Fruit fly (Drosophila melanogaster) whole organism, embryonic: ENCODE results near the gene CG33160.
A peak's percentile ranks its signal among the peaks of the same experiment; 100 is the strongest.

Source experiments
- Atf-2 ChIP-seq: fragments of 200-800 bp; sonication (Bioruptor generic); optimal IDR thresholded peaks from 2 replicates; lab custom pipeline; 2016; ENCODE audit warnings: missing biosample characterization, missing genetic modification characterization
- CG10147 ChIP-seq: fragments of 200-800 bp; sonication (Bioruptor generic); optimal IDR thresholded peaks from 2 replicates; lab custom pipeline; 2019; ENCODE audit warnings: missing biosample characterization, mild to moderate bottlenecking, missing genetic modification characterization, moderate library complexity
- CG10209 ChIP-seq: fragments of 200-800 bp; sonication (Bioruptor generic); optimal IDR thresholded peaks from 3 replicates; lab custom pipeline; 2017; ENCODE audit warnings: missing biosample characterization, mild to moderate bottlenecking, missing genetic modification characterization, missing genetic modification reagents
- CG10654 ChIP-seq: fragments of 200-800 bp; sonication (Bioruptor generic); optimal IDR thresholded peaks from 2 replicates; lab custom pipeline; 2016; ENCODE audit warnings: missing biosample characterization, missing genetic modification characterization
- CG10959 ChIP-seq: fragments of 200-800 bp; sonication (Bioruptor generic); IDR thresholded peaks from 2 replicates; pipeline ENCODE4 v1.3.6; 2022; ENCODE audit warnings: missing biosample characterization, missing genetic modification characterization
- CG12155 ChIP-seq: fragments of 200-800 bp; sonication (Bioruptor generic); optimal IDR thresholded peaks from 3 replicates; lab custom pipeline; 2016; ENCODE audit warnings: missing biosample characterization, missing genetic modification characterization
- CG12769 ChIP-seq: fragments of 200-800 bp; sonication (Bioruptor generic); optimal IDR thresholded peaks from 2 replicates; lab custom pipeline; 2019; ENCODE audit warnings: missing biosample characterization, mild to moderate bottlenecking, missing genetic modification characterization, moderate library complexity
- CG17186 ChIP-seq: fragments of 200-800 bp; sonication (Bioruptor generic); optimal IDR thresholded peaks from 3 replicates; lab custom pipeline; 2017; ENCODE audit warnings: missing biosample characterization, missing genetic modification reagents, missing genetic modification characterization
- CG17385 ChIP-seq: fragments of 200-800 bp; sonication (Bioruptor generic); optimal IDR thresholded peaks from 3 replicates; lab custom pipeline; 2018; ENCODE audit warnings: missing biosample characterization, mild to moderate bottlenecking, missing genetic modification characterization
- CG17568 ChIP-seq: fragments of 200-800 bp; sonication (Bioruptor generic); optimal IDR thresholded peaks from 2 replicates; lab custom pipeline; 2018; ENCODE audit warnings: missing biosample characterization, mild to moderate bottlenecking, missing genetic modification characterization, moderate library complexity
- CG17802 ChIP-seq: fragments of 200-800 bp; sonication (Bioruptor generic); optimal IDR thresholded peaks from 2 replicates; lab custom pipeline; 2018; ENCODE audit warnings: missing biosample characterization, mild to moderate bottlenecking, missing genetic modification characterization, moderate library complexity
- CG31365 ChIP-seq: fragments of 200-800 bp; sonication (Bioruptor generic); optimal IDR thresholded peaks from 2 replicates; lab custom pipeline; 2018; ENCODE audit warnings: missing biosample characterization, mild to moderate bottlenecking, missing genetic modification characterization
- CG3838 ChIP-seq: fragments of 200-800 bp; sonication (Bioruptor generic); optimal IDR thresholded peaks from 3 replicates; lab custom pipeline; 2016; ENCODE audit warnings: missing biosample characterization, missing genetic modification characterization
- CG3995 ChIP-seq: fragments of 200-800 bp; sonication (Bioruptor generic); optimal IDR thresholded peaks from 3 replicates; lab custom pipeline; 2016; ENCODE audit warnings: missing biosample characterization, missing genetic modification characterization
- CG4328 ChIP-seq: fragments of 200-800 bp; sonication (Bioruptor generic); optimal IDR thresholded peaks from 3 replicates; lab custom pipeline; 2017; ENCODE audit warnings: missing biosample characterization, missing genetic modification reagents, missing genetic modification characterization
- CG4424 ChIP-seq: fragments of 200-800 bp; sonication (Bioruptor generic); optimal IDR thresholded peaks from 3 replicates; lab custom pipeline; 2016; ENCODE audit warnings: missing biosample characterization, missing genetic modification characterization
- CG6272 ChIP-seq: fragments of 200-800 bp; sonication (Bioruptor generic); IDR thresholded peaks from 2 replicates; pipeline ENCODE4 v1.3.6; 2022; ENCODE audit warnings: missing biosample characterization, missing genetic modification characterization
- CG6654 ChIP-seq: fragments of 200-800 bp; sonication (Bioruptor generic); optimal IDR thresholded peaks from 2 replicates; lab custom pipeline; 2017; ENCODE audit warnings: missing biosample characterization, mild to moderate bottlenecking, missing genetic modification characterization
- CG8281 ChIP-seq: fragments of 200-800 bp; sonication (Bioruptor generic); optimal IDR thresholded peaks from 2 replicates; lab custom pipeline; 2018; ENCODE audit warnings: missing biosample characterization, mild to moderate bottlenecking, missing genetic modification characterization, moderate library complexity
- CkIIα-i1 ChIP-seq: fragments of 200-800 bp; sonication (Bioruptor generic); IDR thresholded peaks from 2 replicates; pipeline ENCODE4 v1.3.6; 2022; ENCODE audit warnings: missing biosample characterization, missing genetic modification characterization
- Dip3 ChIP-seq: fragments of 200-800 bp; sonication (Bioruptor generic); optimal IDR thresholded peaks from 3 replicates; lab custom pipeline; 2016; ENCODE audit warnings: missing biosample characterization, missing genetic modification characterization
- Doc3 ChIP-seq: fragments of 200-800 bp; sonication (Bioruptor generic); IDR thresholded peaks from 3 replicates; pipeline ENCODE4 v1.3.6; 2022; ENCODE audit warnings: missing biosample characterization, missing genetic modification characterization; ENCODE audit not compliant: partially characterized antibody
- GATAe ChIP-seq: fragments of 200-800 bp; sonication (Bioruptor generic); conservative IDR thresholded peaks from 2 replicates; pipeline ENCODE4 v1.3.6; 2022; ENCODE audit warnings: missing biosample characterization, missing genetic modification characterization
- H2.0 ChIP-seq: fragments of 200-800 bp; sonication (Bioruptor generic); IDR thresholded peaks from 2 replicates; pipeline ENCODE4 v1.3.6; 2022; ENCODE audit warnings: missing biosample characterization, missing genetic modification characterization
- Mad ChIP-seq: fragments of 200-800 bp; sonication (Bioruptor generic); optimal IDR thresholded peaks from 2 replicates; lab custom pipeline; 2016; ENCODE audit warnings: missing biosample characterization, missing genetic modification characterization
- PHDP ChIP-seq: fragments of 200-800 bp; sonication (Bioruptor generic); optimal IDR thresholded peaks from 3 replicates; lab custom pipeline; 2018; ENCODE audit warnings: missing biosample characterization, mild to moderate bottlenecking, missing genetic modification characterization, moderate library complexity
- Rx ChIP-seq: fragments of 200-800 bp; sonication (Bioruptor generic); IDR thresholded peaks from 2 replicates; pipeline ENCODE4 v1.3.6; 2022; ENCODE audit warnings: missing biosample characterization, missing genetic modification characterization
- Usf ChIP-seq: fragments of 200-800 bp; sonication (Bioruptor generic); optimal IDR thresholded peaks from 2 replicates; lab custom pipeline; 2017; ENCODE audit warnings: missing genotype, missing biosample characterization, missing genetic modification characterization
- ac ChIP-seq: fragments of 200-800 bp; sonication (Bioruptor generic); optimal IDR thresholded peaks from 3 replicates; lab custom pipeline; 2017; ENCODE audit warnings: missing biosample characterization, mild to moderate bottlenecking, missing genetic modification characterization
- al ChIP-seq: fragments of 200-800 bp; sonication (Bioruptor generic); IDR thresholded peaks from 2 replicates; pipeline ENCODE4 v1.3.6; 2022; ENCODE audit warnings: missing biosample characterization, missing genetic modification characterization
- ato ChIP-seq: fragments of 200-800 bp; sonication (Bioruptor generic); IDR thresholded peaks from 2 replicates; pipeline ENCODE4 v1.3.6; 2022; ENCODE audit warnings: missing biosample characterization, missing genetic modification characterization; ENCODE audit not compliant: partially characterized antibody
- da ChIP-seq: fragments of 200-800 bp; sonication (Bioruptor generic); optimal IDR thresholded peaks from 2 replicates; lab custom pipeline; 2016; ENCODE audit warnings: missing biosample characterization, missing genetic modification characterization
- dmrt11E ChIP-seq: fragments of 200-800 bp; sonication (Bioruptor generic); optimal IDR thresholded peaks from 3 replicates; lab custom pipeline; 2018; ENCODE audit warnings: missing biosample characterization, mild to moderate bottlenecking, missing genetic modification characterization, moderate library complexity
- fd3F ChIP-seq: fragments of 200-800 bp; sonication (Bioruptor generic); optimal IDR thresholded peaks from 2 replicates; lab custom pipeline; 2018; ENCODE audit warnings: missing biosample characterization, mild to moderate bottlenecking, missing genetic modification characterization, moderate library complexity
- jing ChIP-seq: fragments of 200-800 bp; sonication (Bioruptor generic); optimal IDR thresholded peaks from 2 replicates; lab custom pipeline; 2018; ENCODE audit warnings: missing biosample characterization, mild to moderate bottlenecking, missing genetic modification characterization
- jumu ChIP-seq: fragments of 200-800 bp; sonication (Bioruptor generic); optimal IDR thresholded peaks from 3 replicates; lab custom pipeline; 2016; ENCODE audit warnings: missing biosample characterization, missing genetic modification characterization
- nau ChIP-seq: fragments of 200-800 bp; sonication (Bioruptor generic); optimal IDR thresholded peaks from 3 replicates; lab custom pipeline; 2017; ENCODE audit warnings: missing biosample characterization, mild to moderate bottlenecking, missing genetic modification characterization, missing genetic modification reagents
- oc ChIP-seq: fragments of 200-800 bp; sonication (Bioruptor generic); optimal IDR thresholded peaks from 2 replicates; lab custom pipeline; 2018; ENCODE audit warnings: missing biosample characterization, mild to moderate bottlenecking, missing genetic modification characterization, moderate library complexity
- pfk ChIP-seq: fragments of 200-800 bp; sonication (Bioruptor generic); optimal IDR thresholded peaks from 2 replicates; lab custom pipeline; 2018; ENCODE audit warnings: missing biosample characterization, mild to moderate bottlenecking, missing genetic modification characterization, moderate library complexity
- phol ChIP-seq: fragments of 200-800 bp; sonication (Bioruptor generic); optimal IDR thresholded peaks from 3 replicates; lab custom pipeline; 2018; ENCODE audit warnings: missing biosample characterization, mild to moderate bottlenecking, missing genetic modification characterization, moderate library complexity
- pzg ChIP-seq: fragments of 200-800 bp; sonication (Bioruptor generic); optimal IDR thresholded peaks from 3 replicates; lab custom pipeline; 2018; ENCODE audit warnings: missing biosample characterization, mild to moderate bottlenecking, missing genetic modification characterization, moderate library complexity
- rib ChIP-seq: fragments of 200-800 bp; sonication (Bioruptor generic); IDR thresholded peaks from 2 replicates; pipeline ENCODE4 v1.3.6; 2022; ENCODE audit warnings: missing biosample characterization, missing genetic modification characterization
- salm ChIP-seq: fragments of 200-800 bp; sonication (Bioruptor generic); optimal IDR thresholded peaks from 2 replicates; lab custom pipeline; 2018; ENCODE audit warnings: missing biosample characterization, mild to moderate bottlenecking, missing genetic modification characterization
- tgo ChIP-seq: fragments of 200-800 bp; sonication (Bioruptor generic); IDR thresholded peaks from 3 replicates; pipeline ENCODE4 v1.3.6; 2022; ENCODE audit warnings: missing biosample characterization, missing genetic modification characterization
- tin ChIP-seq: fragments of 200-800 bp; sonication (Bioruptor generic); optimal IDR thresholded peaks from 3 replicates; lab custom pipeline; 2016; ENCODE audit warnings: missing biosample characterization, missing genetic modification characterization
- toy ChIP-seq: fragments of 200-800 bp; sonication (Bioruptor generic); IDR thresholded peaks from 2 replicates; pipeline ENCODE4 v1.3.6; 2022; ENCODE audit warnings: missing biosample characterization, missing genetic modification characterization
- zen2 ChIP-seq: fragments of 200-800 bp; sonication (Bioruptor generic); IDR thresholded peaks from 3 replicates; pipeline ENCODE4 v1.3.6; 2022; ENCODE audit warnings: missing biosample characterization, missing genetic modification characterization; ENCODE audit not compliant: partially characterized antibody
- zf30C ChIP-seq: fragments of 200-800 bp; sonication (Bioruptor generic); optimal IDR thresholded peaks from 3 replicates; lab custom pipeline; 2018; ENCODE audit warnings: missing biosample characterization, mild to moderate bottlenecking, missing genetic modification characterization

CG33160 gene

dm6 chr3L:3222643-3223389, 16.7 kb upstream of the CG33160 start, which contains the start of the genes RpL28 and eIF1 (continued):
- TF ChIP-seq GATAe (GFP tag; lab: Robert Waterston, UW) (peak; percentile 56), da (GFP tag; lab: Kevin White, UChicago) (peak; percentile 89), dmrt11E (tag; lab: Kevin White, UChicago) (peak; percentile 87), phol (tag; lab: Kevin White, UChicago) (peak; percentile 99), CG31365 (tag; lab: Kevin White, UChicago) (peak; percentile 83), CG12769 (tag; lab: Kevin White, UChicago) (no peak), tin (peak; percentile 91), zen2 (GFP tag; lab: Robert Waterston, UW) (peak; percentile 47; the same call in 2 of the 3 replicates), fd3F (peak; percentile 87), CG10654 (GFP tag; lab: Kevin White, UChicago) (peak; percentile 93), CG4424 (GFP tag; lab: Kevin White, UChicago) (peak; percentile 93), Mad (GFP tag; lab: Kevin White, UChicago) (peak; percentile 94), CG17186 (peak; percentile 92), CG8281 (tag; lab: Kevin White, UChicago) (peak; percentile 75), ac (peak; percentile 88), jumu (GFP tag; lab: Kevin White, UChicago) (peak; percentile 84), CG10147 (peak; percentile 65), pfk (peak; percentile 81), Dip3 (GFP tag; lab: Kevin White, UChicago) (peak; percentile 91), toy (peak; percentile 62; the same call in 1 of the 2 replicates), CG6654 (GFP tag; lab: Kevin White, UChicago) (peak; percentile 84), CG12155 (GFP tag; lab: Kevin White, UChicago) (peak; percentile 83), Rx (GFP tag; lab: Robert Waterston, UW) (peak; percentile 94), CG4328 (peak; percentile 92), CG3995 (peak; percentile 87), salm (tag; lab: Kevin White, UChicago) (peak; percentile 36), CG10959 (GFP tag; lab: Robert Waterston, UW) (peak; percentile 78), pzg (GFP tag; lab: Kevin White, UChicago) (peak; percentile 85), Doc3 (GFP tag; lab: Robert Waterston, UW) (peak; percentile 81), jing (no peak), CG10209 (peak; percentile 95), CG6272 (GFP tag; lab: Robert Waterston, UW) (peak; percentile 76), CG3838 (GFP tag; lab: Kevin White, UChicago) (peak; percentile 84), ato (GFP tag; lab: Robert Waterston, UW) (no peak; the same call in none of the 2 replicates), Usf (GFP tag; lab: Kevin White, UChicago) (peak; percentile 90), tgo (GFP tag; lab: Robert Waterston, UW) (peak; percentile 79), rib (GFP tag; lab: Robert Waterston, UW) (0 out of 2 replicates have a peak, but pooled peaks have one; percentile 28), al (GFP tag; lab: Robert Waterston, UW) (peak; percentile 67), zf30C (GFP tag; lab: Kevin White, UChicago) (peak; percentile 66), CG17802 (tag; lab: Kevin White, UChicago) (peak; percentile 89), Atf-2 (GFP tag; lab: Kevin White, UChicago) (peak; percentile 81), oc (tag; lab: Kevin White, UChicago) (no peak), H2.0 (peak; percentile 77), CG17385 (GFP tag; lab: Kevin White, UChicago) (peak; percentile 91), CkIIα-i1 (GFP tag; lab: Robert Waterston, UW) (peak; percentile 33; the same call in 1 of the 2 replicates), nau (peak; percentile 89), CG17568 (GFP tag; lab: Kevin White, UChicago) (no peak), PHDP (peak; percentile 84)
